Fruit fly (Drosophila melanogaster): ENCODE results near the gene Tim9a.

Tim9a gene

DNA sequence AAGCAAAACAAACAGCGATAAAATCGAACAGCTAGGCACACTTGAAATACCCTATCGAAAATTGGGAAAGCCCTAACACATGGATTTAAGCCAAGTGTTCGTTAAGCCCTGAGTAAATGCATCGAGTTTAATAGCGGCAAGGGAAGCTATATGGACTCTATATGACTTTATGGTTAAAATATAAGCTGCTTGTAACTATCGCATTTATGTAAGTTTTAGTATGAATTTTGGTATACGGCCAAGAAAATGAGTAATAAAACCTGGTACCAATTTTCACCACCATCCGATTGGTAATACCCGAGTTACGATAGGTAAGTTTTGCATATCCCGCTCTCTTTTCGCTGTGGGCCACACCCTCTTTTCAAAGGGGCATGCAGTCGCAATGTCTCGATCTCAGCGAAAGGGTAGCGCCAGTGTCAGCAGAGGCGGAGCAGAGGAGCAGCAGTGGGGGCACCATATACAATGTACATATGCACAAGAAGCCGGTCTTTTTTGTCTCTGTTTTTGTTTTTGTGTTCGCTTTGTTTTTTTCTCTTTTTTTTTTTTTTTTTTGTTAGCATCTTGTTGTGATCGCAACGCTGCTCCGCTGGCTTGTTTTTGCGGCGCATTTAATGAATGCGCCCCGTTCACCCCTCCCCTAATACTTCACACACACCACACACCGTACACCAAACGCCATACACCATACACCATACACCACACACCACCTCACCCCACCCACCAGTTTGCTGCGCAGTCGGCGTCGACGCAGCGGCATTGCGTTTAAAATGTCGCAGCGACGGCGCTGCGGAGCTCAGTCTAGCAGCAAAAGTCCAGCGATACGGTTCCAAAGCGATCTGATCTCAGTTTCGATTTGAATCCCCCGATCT is 19.2 kb downstream of the Tim9a start, which contains the start of gene GstT4 (continued):
- peak; percentile 50 for TF ChIP-seq CG2678 (tag; optimal IDR thresholded peaks at IDR 0.05)
- peak; percentile 23 for TF ChIP-seq CG12942 (GFP tag; optimal IDR thresholded peaks at IDR 0.05)
- TF ChIP-seq CG42726 (GFP tag; IDR thresholded peaks at IDR 0.05; ENCODE audit: partially characterized antibody) = no peak
- TF ChIP-seq CG10209 (GFP tag; optimal IDR thresholded peaks at IDR 0.05) = no peak
- no peak for TF ChIP-seq CG10543 (GFP tag; optimal IDR thresholded peaks at IDR 0.05)
- peak; percentile 62 for TF ChIP-seq dmrt99B (tag; optimal IDR thresholded peaks at IDR 0.05)
- TF ChIP-seq cwo (GFP tag; optimal IDR thresholded peaks at IDR 0.05) = no peak
- TF ChIP-seq Fer3 (tag; optimal IDR thresholded peaks at IDR 0.05) = no peak
- no peak for TF ChIP-seq CG17802 (tag; optimal IDR thresholded peaks at IDR 0.05)
- no peak for TF ChIP-seq onecut (GFP tag; IDR thresholded peaks at IDR 0.05)
- peak; percentile 78 for TF ChIP-seq ab (GFP tag; optimal IDR thresholded peaks at IDR 0.05)
- no peak for TF ChIP-seq CG7928 (GFP tag; optimal IDR thresholded peaks at IDR 0.05)
- 0 out of 3 replicates have a peak, but pooled peaks have one; percentile 20 for TF ChIP-seq zen2 (GFP tag; IDR thresholded peaks at IDR 0.05; ENCODE audit: partially characterized antibody)
- no peak for TF ChIP-seq CrebB (tag; optimal IDR thresholded peaks at IDR 0.05)
- no peak for TF ChIP-seq pfk (GFP tag; optimal IDR thresholded peaks at IDR 0.05)
- TF ChIP-seq gfzf (GFP tag; optimal IDR thresholded peaks at IDR 0.05) = no peak
- TF ChIP-seq ham (GFP tag; IDR thresholded peaks at IDR 0.05) = no peak
- peak; percentile 57 for TF ChIP-seq sisA (GFP tag; IDR thresholded peaks at IDR 0.05)
- TF ChIP-seq NC2α (GFP tag; optimal IDR thresholded peaks at IDR 0.05) = peak; percentile 6
- TF ChIP-seq CG18476 (GFP tag; optimal IDR thresholded peaks at IDR 0.05) = peak; percentile 34
- no peak for TF ChIP-seq CG7745 (tag; optimal IDR thresholded peaks at IDR 0.05)
- 0 out of 3 replicates have a peak, but pooled peaks have one; percentile 28 for TF ChIP-seq CG11695 (GFP tag; IDR thresholded peaks at IDR 0.05)
- no peak for TF ChIP-seq ewg (GFP tag; optimal IDR thresholded peaks at IDR 0.05)
- TF ChIP-seq vnd (GFP tag; IDR thresholded peaks at IDR 0.05; ENCODE audit: partially characterized antibody) = no peak
- TF ChIP-seq H15 (GFP tag; IDR thresholded peaks at IDR 0.05) = peak; percentile 44; the same call in 1 of the 3 replicates
- peak; percentile 84 for TF ChIP-seq Ets65A (GFP tag)
- peak in 1 of 3 experiments; percentile 64 for TF ChIP-seq lola (GFP tag; optimal IDR thresholded peaks at IDR 0.05)
- TF ChIP-seq PHDP (tag; optimal IDR thresholded peaks at IDR 0.05) = no peak
- peak; percentile 1 for TF ChIP-seq scrt (GFP tag; optimal IDR thresholded peaks at IDR 0.05)
- TF ChIP-seq BtbVII (GFP tag; optimal IDR thresholded peaks at IDR 0.05) = peak; percentile 1
- TF ChIP-seq CG14860 (GFP tag; IDR thresholded peaks at IDR 0.05; ENCODE audit: partially characterized antibody) = no peak
- TF ChIP-seq crc (GFP tag; optimal IDR thresholded peaks at IDR 0.05) = peak; percentile 42
- no peak for TF ChIP-seq CG10147 (GFP tag; optimal IDR thresholded peaks at IDR 0.05)
- TF ChIP-seq shn (GFP tag; optimal IDR thresholded peaks at IDR 0.05) = peak; percentile 56
- TF ChIP-seq ATbp (GFP tag; optimal IDR thresholded peaks at IDR 0.05) = no peak
- no peak for TF ChIP-seq Fer1 (GFP tag; optimal IDR thresholded peaks at IDR 0.05)
- 0 out of 2 replicates have a peak, but pooled peaks have one; percentile 39 for TF ChIP-seq H2.0 (GFP tag; IDR thresholded peaks at IDR 0.05)
- peak; percentile 28 for TF ChIP-seq CG12744 (GFP tag; optimal IDR thresholded peaks at IDR 0.05)
- no peak for TF ChIP-seq CG3407 (GFP tag; optimal IDR thresholded peaks at IDR 0.05)
- TF ChIP-seq CG14667 (GFP tag; IDR thresholded peaks at IDR 0.05) = no peak
- TF ChIP-seq Blimp-1 (GFP tag; optimal IDR thresholded peaks at IDR 0.05) = no peak
- no peak for TF ChIP-seq CG9817 (tag; optimal IDR thresholded peaks at IDR 0.05)
- TF ChIP-seq CG13123 (GFP tag; optimal IDR thresholded peaks at IDR 0.05) = no peak
- no peak for TF ChIP-seq CG33557 (GFP tag; optimal IDR thresholded peaks at IDR 0.05)
- TF ChIP-seq D19B (GFP tag; optimal IDR thresholded peaks at IDR 0.05) = no peak
- TF ChIP-seq Doc2 (GFP tag; IDR thresholded peaks at IDR 0.05) = no peak
- TF ChIP-seq exex (tag; optimal IDR thresholded peaks at IDR 0.05) = no peak
